Worm (Caenorhabditis elegans): Measurements from ENCODE around the gene C31B8.16.

DNA sequence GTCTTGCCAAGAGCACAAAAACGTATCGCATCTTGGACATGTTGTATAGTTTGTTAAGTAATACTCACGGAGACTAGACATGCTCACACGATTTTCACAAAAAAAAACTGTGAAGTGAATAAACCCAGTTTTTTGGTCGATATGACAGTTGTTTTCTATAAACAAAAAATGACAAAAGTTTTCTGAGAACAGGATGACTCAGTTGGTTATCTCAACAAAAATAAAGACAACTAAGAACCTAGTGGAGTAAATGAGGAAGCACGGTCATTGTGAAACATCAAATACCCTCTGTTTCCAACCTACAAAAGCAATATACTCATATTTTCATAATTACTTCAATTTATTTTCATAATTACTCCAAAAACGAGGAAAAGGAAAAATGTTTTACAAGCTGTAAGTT, 15.7 kb downstream of the C31B8.16 start, which contains the start of gene srh-87:
- TF ChIP-seq pha-4 (tag; optimal IDR thresholded peaks at IDR 0.05) (no peak), lin-15B (tag; optimal IDR thresholded peaks at IDR 0.05) (no peak), nhr-28 (tag; optimal IDR thresholded peaks at IDR 0.05) (no peak), ceh-28 (tag; optimal IDR thresholded peaks at IDR 0.05) (no peak), elt-1 (tag; optimal IDR thresholded peaks at IDR 0.05) (no peak)

All from whole organism, L3 larva.